Worm (Caenorhabditis elegans) whole organism, midembryonic: Measurements from ENCODE around the gene uvs-1.

ENCODE experiments used
- T22C8.4 ChIP-seq: fragments of 200-800 bp; sonication (Bioruptor generic); IDR thresholded peaks from 2 replicates; pipeline ENCODE4 v1.3.6; 2022; ENCODE audit warnings: missing genetic modification characterization, missing compliant biosample characterization
- cog-1 ChIP-seq: sonication (generic microtip); optimal IDR thresholded peaks from 2 replicates; lab custom pipeline; 2016; ENCODE audit warnings: missing genetic modification characterization, missing compliant biosample characterization
- flt-1 ChIP-seq: fragments of 200-800 bp; sonication (Bioruptor generic); IDR thresholded peaks from 2 replicates; pipeline ENCODE4 v1.3.6; 2022; ENCODE audit warnings: missing genetic modification characterization, missing compliant biosample characterization
- med-1 ChIP-seq: sonication (generic microtip); optimal IDR thresholded peaks from 2 replicates; lab custom pipeline; 2017; ENCODE audit warnings: missing genetic modification characterization, mild to moderate bottlenecking, missing compliant biosample characterization, antibody characterized with exemption, missing genetic modification reagents; ENCODE audit not compliant: insufficient read depth
- ref-1 ChIP-seq: fragments of 200-800 bp; sonication (Bioruptor generic); conservative IDR thresholded peaks from 2 replicates; pipeline ENCODE4 v1.3.6; 2022; ENCODE audit warnings: missing genetic modification reagents, missing genetic modification characterization, missing compliant biosample characterization
- tab-1 ChIP-seq: fragments of 200-800 bp; sonication (Bioruptor generic); IDR thresholded peaks from 2 replicates; pipeline ENCODE4 v1.3.6; 2022; ENCODE audit warnings: missing genetic modification characterization, missing compliant biosample characterization
- ztf-23 ChIP-seq: fragments of 200-800 bp; sonication (Bioruptor generic); IDR thresholded peaks from 2 replicates; pipeline ENCODE4 v1.3.6; 2022; ENCODE audit warnings: missing genetic modification reagents, missing genetic modification characterization, missing compliant biosample characterization
- ztf-29 ChIP-seq: fragments of 200-800 bp; sonication (Bioruptor generic); IDR thresholded peaks from 2 replicates; pipeline ENCODE4 v1.3.6; 2022; ENCODE audit warnings: missing genetic modification reagents, missing genetic modification characterization, missing compliant biosample characterization

- TF ChIP-seq ztf-29 = no peak
- TF ChIP-seq ref-1 (GFP tag; lab: Robert Waterston, UW) = no peak
- no peak for TF ChIP-seq tab-1
- no peak for TF ChIP-seq ztf-23 (GFP tag; lab: Robert Waterston, UW)
- no peak for TF ChIP-seq T22C8.4 (GFP tag; lab: Robert Waterston, UW)
- no peak for TF ChIP-seq med-1 (GFP tag; lab: Kevin White, UChicago)
- TF ChIP-seq flt-1 (GFP tag; lab: Robert Waterston, UW) = no peak
- TF ChIP-seq cog-1 = no peak
These were observed 10.6 kb upstream of the uvs-1 start, which contains the start of gene ZK742.6 for ce11 chrV:7814601-7815000.
